Worm (Caenorhabditis elegans): ENCODE results near the gene F21C10.1.

Gene F21C10.1

DNA sequence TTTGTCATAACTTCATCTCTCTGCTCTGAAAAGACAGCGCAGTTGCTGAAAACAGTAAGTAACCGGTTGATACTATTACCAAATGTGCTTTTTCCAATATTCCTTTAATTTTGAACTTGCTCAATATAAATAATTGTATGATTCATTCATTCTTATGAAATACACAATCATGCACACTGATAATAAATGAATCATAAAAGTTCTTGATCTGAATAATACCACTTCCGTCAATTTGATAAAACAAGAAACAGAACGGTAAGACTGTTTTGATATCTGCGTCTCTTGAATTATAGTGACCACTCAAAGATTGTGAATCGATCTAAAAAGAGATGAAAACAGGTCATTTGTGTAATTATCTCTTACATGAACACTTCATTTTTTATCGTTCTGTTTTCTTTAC, 5.8 kb upstream of the F21C10.1 start, which contains the start of gene F21C10.4:
TSS of gene F21C10.4 (plus strand) at position 301 of the 400 bp plus-strand sequence.
- TF ChIP-seq sea-1 (GFP tag; conservative IDR thresholded peaks at IDR 0.05) (no peak), tbx-37 (GFP tag; conservative IDR thresholded peaks at IDR 0.05) (no peak), hmbx-1 (tag; optimal IDR thresholded peaks at IDR 0.05) (no peak), aly-1 (tag; optimal IDR thresholded peaks at IDR 0.05) (no peak)

DNA sequence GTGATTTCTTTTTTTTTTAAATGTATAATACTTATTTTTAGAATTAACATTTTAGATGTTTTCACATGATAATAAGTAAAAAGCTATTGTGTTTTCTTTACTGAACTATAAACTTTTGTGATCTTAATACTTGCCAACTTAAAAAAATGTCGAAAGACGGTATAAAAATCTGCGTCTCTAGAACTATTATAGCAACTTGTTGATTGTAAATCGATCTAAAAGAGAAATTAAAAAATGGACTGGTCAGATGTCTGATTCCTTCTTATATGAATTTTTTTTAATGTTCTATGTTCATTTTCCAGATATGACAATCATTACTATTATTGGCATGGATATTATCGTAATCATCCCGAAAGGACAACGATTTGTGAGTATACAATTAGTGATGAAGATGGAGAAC, 4.4 kb upstream of the F21C10.1 start, which contains the start of gene F21C10.3:
TSS of gene F21C10.3 (plus strand) at position 301 of the 400 bp plus-strand sequence.
- TF ChIP-seq ceh-36 (tag; optimal IDR thresholded peaks at IDR 0.05): no peak

DNA sequence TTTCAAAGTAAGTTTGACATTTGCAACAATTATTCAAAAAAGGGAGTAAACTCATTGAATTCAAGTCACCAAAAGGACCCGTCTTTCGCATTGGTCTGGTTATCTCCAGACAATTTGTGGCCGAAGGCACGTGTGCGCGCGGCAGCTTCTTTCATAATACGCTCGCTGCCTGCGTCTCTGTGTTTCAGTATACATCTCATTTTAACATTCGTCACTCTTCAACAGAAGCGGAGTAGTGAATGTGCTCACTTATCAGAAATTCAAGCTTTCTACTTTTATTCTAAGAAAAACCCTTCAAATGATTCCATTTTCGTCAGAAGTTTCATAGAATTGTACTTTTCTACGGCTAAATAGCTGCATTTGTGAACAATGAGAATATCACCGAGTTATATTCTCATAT, 3.6 kb upstream of the F21C10.1 start:
- TF ChIP-seq hnd-1 (tag; optimal IDR thresholded peaks at IDR 0.05) (no peak), pes-1 (GFP tag; IDR thresholded peaks at IDR 0.05) (no peak), ets-7 (tag; optimal IDR thresholded peaks at IDR 0.05) (no peak), hmg-4 (GFP tag; optimal IDR thresholded peaks at IDR 0.05) (no peak), tbx-37 (GFP tag; conservative IDR thresholded peaks at IDR 0.05) (no peak)

DNA sequence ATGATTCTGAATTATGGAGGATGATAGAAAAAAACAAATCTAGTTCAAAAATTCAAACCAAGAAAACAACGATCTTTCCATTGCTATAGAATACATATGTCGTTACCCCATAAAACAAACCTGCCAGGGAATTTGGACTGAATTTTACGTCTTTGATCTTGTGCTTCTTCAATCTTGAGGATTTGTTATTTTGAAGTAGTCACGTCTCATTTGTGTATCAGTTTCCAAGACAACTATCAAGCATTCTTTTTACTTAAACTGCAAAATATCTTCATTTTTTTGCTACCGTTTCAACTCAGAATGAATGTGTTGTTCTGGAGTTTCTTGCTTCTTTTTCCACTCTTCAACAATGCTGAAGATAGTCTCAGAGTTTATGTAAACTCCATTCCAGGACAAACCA, 1.4 kb upstream of the F21C10.1 start, which contains the start of gene F21C10.19:
TSS of gene F21C10.19 (plus strand) at position 301 of the 400 bp plus-strand sequence.
- no peak for TF ChIP-seq tbx-37 (GFP tag; conservative IDR thresholded peaks at IDR 0.05)
- no peak for TF ChIP-seq B0310.2 (tag; optimal IDR thresholded peaks at IDR 0.05)
- TF ChIP-seq hmbx-1 (tag; optimal IDR thresholded peaks at IDR 0.05): no peak
- no peak for TF ChIP-seq sea-1 (GFP tag; conservative IDR thresholded peaks at IDR 0.05)
- no peak for TF ChIP-seq tbx-11 (GFP tag; IDR thresholded peaks at IDR 0.05)

DNA sequence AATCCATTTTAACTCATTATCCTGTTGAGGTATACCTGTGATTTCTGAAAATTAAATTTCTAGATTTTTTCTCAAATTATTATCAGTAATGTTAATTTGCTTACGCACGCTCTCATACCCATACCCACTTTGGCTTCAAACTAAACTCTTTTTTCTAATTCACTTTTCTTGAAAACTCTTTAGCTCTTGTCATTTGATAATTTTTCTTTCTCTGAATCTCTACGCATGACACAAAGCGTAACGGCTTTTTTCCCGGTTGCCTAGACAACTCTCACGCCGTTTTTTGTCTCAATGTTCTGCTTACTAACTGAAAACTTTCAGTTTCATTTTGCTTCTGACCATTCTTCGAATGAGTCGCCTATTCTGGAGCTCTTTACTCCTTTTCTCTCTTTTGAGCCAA, 1.8 kb downstream of the F21C10.1 start, which contains the start of gene B0222.1:
TSS of gene B0222.1 (plus strand) at position 306 of the 400 bp plus-strand sequence.
- TF ChIP-seq pes-1 (GFP tag; IDR thresholded peaks at IDR 0.05): no peak
- TF ChIP-seq flt-1 (GFP tag; IDR thresholded peaks at IDR 0.05): no peak
- no peak for TF ChIP-seq tbx-37 (GFP tag; conservative IDR thresholded peaks at IDR 0.05)
- no peak for TF ChIP-seq aly-1 (tag; optimal IDR thresholded peaks at IDR 0.05)
- TF ChIP-seq hmbx-1 (tag; optimal IDR thresholded peaks at IDR 0.05): no peak
- no peak for TF ChIP-seq B0310.2 (tag; optimal IDR thresholded peaks at IDR 0.05)
- TF ChIP-seq hnd-1 (tag; optimal IDR thresholded peaks at IDR 0.05): no peak
- no peak for TF ChIP-seq sea-1 (GFP tag; conservative IDR thresholded peaks at IDR 0.05)
- TF ChIP-seq ceh-36 (tag; optimal IDR thresholded peaks at IDR 0.05): no peak
- TF ChIP-seq ets-7 (tag; optimal IDR thresholded peaks at IDR 0.05): no peak
- TF ChIP-seq tbx-11 (GFP tag; IDR thresholded peaks at IDR 0.05): no peak
- TF ChIP-seq tra-4 (tag; optimal IDR thresholded peaks at IDR 0.05): no peak
- no peak for TF ChIP-seq ama-1 (optimal IDR thresholded peaks at IDR 0.05)
- no peak for TF ChIP-seq F13C5.2 (tag; optimal IDR thresholded peaks at IDR 0.05)

DNA sequence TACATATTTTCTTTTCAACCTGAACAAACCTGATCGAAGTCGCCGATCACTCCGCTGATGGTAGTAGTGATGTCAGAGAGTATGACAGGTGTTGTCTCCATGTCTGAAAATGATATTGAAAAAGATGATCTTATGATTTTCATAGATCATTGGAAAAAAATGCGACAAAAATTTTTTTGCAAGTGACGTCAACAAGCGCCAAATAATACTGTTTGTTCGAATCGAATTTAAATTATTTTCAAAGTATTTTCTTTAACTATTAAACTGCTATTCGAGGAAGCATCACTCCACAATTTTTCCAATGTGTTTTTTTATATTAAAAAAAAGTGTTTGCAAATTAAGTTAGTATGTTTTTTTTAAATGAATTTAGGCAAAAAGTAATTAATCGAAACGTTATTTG, 5.5 kb downstream of the F21C10.1 start, which contains the start of gene pitr-2:
TSS of gene pitr-2 (minus strand) at position 101 of the 400 bp plus-strand sequence.
- TF ChIP-seq tbx-37 (GFP tag; conservative IDR thresholded peaks at IDR 0.05) (no peak), aly-1 (tag; optimal IDR thresholded peaks at IDR 0.05) (no peak), hnd-1 (tag; optimal IDR thresholded peaks at IDR 0.05) (no peak), B0310.2 (tag; optimal IDR thresholded peaks at IDR 0.05) (no peak), scrt-1 (GFP tag; IDR thresholded peaks at IDR 0.05) (no peak)

DNA sequence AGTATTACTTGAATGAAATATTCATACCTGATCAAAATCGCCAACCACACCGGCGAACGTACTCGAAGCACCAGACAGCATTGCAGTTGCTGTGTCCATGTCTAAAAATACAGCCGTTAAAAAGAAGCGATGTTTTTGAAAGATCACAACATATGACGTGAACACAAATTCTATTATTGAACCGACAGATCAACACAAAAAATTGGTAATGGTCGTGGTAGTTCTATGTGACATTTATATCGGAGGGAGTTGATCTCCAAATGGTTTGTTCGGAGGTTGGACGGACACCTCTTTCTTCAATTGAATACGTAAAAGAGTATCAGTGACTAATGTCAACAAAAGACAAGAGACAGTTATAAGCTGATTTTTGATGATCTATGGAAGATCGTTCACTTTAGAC, 9.2 kb downstream of the F21C10.1 start, which contains the start of gene pitr-3:
TSS of gene pitr-3 (minus strand) at position 101 of the 400 bp plus-strand sequence.
- no peak for TF ChIP-seq ceh-36 (tag; optimal IDR thresholded peaks at IDR 0.05)
- TF ChIP-seq aly-1 (tag; optimal IDR thresholded peaks at IDR 0.05): no peak
- TF ChIP-seq tra-4 (tag; optimal IDR thresholded peaks at IDR 0.05): no peak
- no peak for TF ChIP-seq tbx-11 (GFP tag; IDR thresholded peaks at IDR 0.05)
- TF ChIP-seq flt-1 (GFP tag; IDR thresholded peaks at IDR 0.05): no peak
- no peak for TF ChIP-seq ceh-13 (GFP tag; optimal IDR thresholded peaks at IDR 0.05)
- TF ChIP-seq ama-1 (optimal IDR thresholded peaks at IDR 0.05): no peak
- no peak for TF ChIP-seq hnd-1 (tag; optimal IDR thresholded peaks at IDR 0.05)
- TF ChIP-seq B0310.2 (tag; optimal IDR thresholded peaks at IDR 0.05): no peak
- no peak for TF ChIP-seq pes-1 (GFP tag; IDR thresholded peaks at IDR 0.05)
- no peak for TF ChIP-seq hmg-4 (GFP tag; optimal IDR thresholded peaks at IDR 0.05)
- TF ChIP-seq ets-7 (tag; optimal IDR thresholded peaks at IDR 0.05): no peak

DNA sequence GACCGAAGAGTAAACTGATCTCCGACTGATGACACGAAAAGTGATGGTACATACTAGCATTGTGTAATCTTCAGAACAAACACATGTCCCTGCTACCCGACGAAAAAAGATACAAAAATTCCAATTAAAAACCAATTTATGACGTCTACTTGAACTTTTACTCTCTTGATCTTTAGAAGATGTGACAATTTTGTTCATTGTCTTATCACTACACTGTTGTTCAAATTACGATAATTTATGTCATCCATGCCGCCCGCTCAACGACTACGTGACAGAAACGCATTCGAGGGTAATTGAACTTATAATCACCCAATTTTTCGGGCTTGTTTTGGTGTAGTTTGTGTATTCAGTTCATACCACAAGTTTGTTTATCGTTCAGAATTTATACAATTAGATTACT, 11.8 kb downstream of the F21C10.1 start:
- TF ChIP-seq tbx-37 (GFP tag; conservative IDR thresholded peaks at IDR 0.05): no peak
- no peak for TF ChIP-seq hnd-1 (tag; optimal IDR thresholded peaks at IDR 0.05)
- no peak for TF ChIP-seq hmbx-1 (tag; optimal IDR thresholded peaks at IDR 0.05)
- TF ChIP-seq ceh-13 (GFP tag; optimal IDR thresholded peaks at IDR 0.05): no peak
- TF ChIP-seq sea-1 (GFP tag; conservative IDR thresholded peaks at IDR 0.05): no peak
- no peak for TF ChIP-seq F13C5.2 (tag; optimal IDR thresholded peaks at IDR 0.05)

DNA sequence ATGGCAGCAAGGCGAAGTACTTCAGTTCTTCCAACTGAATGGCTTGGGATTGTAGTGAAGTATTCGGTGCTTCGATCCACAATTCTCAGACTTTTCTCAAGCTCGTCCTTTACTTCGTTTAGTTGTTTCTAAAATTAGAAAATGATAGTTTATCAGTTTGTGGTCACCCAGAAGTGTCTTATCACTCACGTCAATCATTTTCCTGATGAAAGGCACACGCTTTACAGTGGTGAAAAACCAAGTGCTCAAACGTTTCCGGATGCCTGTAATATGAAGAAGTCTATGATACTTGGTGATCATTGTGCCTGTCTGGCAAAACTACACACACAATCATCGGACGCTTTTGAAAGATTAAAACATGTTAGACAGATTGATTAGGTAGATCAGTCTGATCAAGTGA, 14.1 kb downstream of the F21C10.1 start:
- TF ChIP-seq tra-4 (tag; optimal IDR thresholded peaks at IDR 0.05): no peak
- TF ChIP-seq B0310.2 (tag; optimal IDR thresholded peaks at IDR 0.05): no peak
- TF ChIP-seq tbx-11 (GFP tag; IDR thresholded peaks at IDR 0.05): no peak
- TF ChIP-seq scrt-1 (GFP tag; IDR thresholded peaks at IDR 0.05): no peak
- TF ChIP-seq aly-1 (tag; optimal IDR thresholded peaks at IDR 0.05): no peak
